Worm (Caenorhabditis elegans) whole organism, young adult: ENCODE results near the gene decr-1.3.

Experiments
- B0336.3 ChIP-seq: fragments of 200-800 bp; sonication (Bioruptor generic); IDR thresholded peaks from 2 replicates; pipeline ENCODE4 v1.3.6; 2022; ENCODE audit warnings: missing genetic modification characterization, missing compliant biosample characterization
- Y53G8AR.9 ChIP-seq: fragments of 200-800 bp; sonication (Bioruptor generic); conservative IDR thresholded peaks from 2 replicates; pipeline ENCODE4 v1.3.6; 2022; ENCODE audit warnings: missing genetic modification reagents, missing genetic modification characterization, missing compliant biosample characterization
- Y56A3A.18 ChIP-seq: fragments of 200-800 bp; sonication (Bioruptor generic); IDR thresholded peaks from 2 replicates; pipeline ENCODE4 v1.3.6; 2022; ENCODE audit warnings: missing genetic modification reagents, missing genetic modification characterization, missing compliant biosample characterization
- Y95B8A.8 ChIP-seq: fragments of 200-800 bp; sonication (Bioruptor generic); IDR thresholded peaks from 2 replicates; pipeline ENCODE4 v1.3.6; 2022; ENCODE audit warnings: missing genetic modification reagents, missing genetic modification characterization, missing compliant biosample characterization
- ceh-58 ChIP-seq: fragments of 200-800 bp; sonication (Bioruptor generic); IDR thresholded peaks from 2 replicates; pipeline ENCODE4 v1.3.6; 2022; ENCODE audit warnings: missing genetic modification characterization, missing compliant biosample characterization
- dox-1 ChIP-seq: fragments of 200-800 bp; sonication (Bioruptor generic); IDR thresholded peaks from 2 replicates; pipeline ENCODE4 v1.3.6; 2022; ENCODE audit warnings: missing genetic modification reagents, missing genetic modification characterization, missing compliant biosample characterization
- lin-35 ChIP-seq, 3 experiments: fragments of 150-350 bp in 2 of 3; sonication (generic microtip) in 1 of 3; optimal IDR thresholded peaks; 2 replicates each; lab custom pipeline; 2014 to 2018; ENCODE audit warnings: missing biosample characterization in 3 of 3, missing genetic modification characterization in 3 of 3, missing genetic modification reagents in 3 of 3
- lin-40 ChIP-seq: sonication (generic microtip); optimal IDR thresholded peaks from 2 replicates; lab custom pipeline; 2016; ENCODE audit warnings: missing genetic modification characterization, mild to moderate bottlenecking, missing compliant biosample characterization, missing genotype, missing genetic modification reagents
- mes-4 ChIP-seq: sonication (generic microtip); optimal IDR thresholded peaks from 2 replicates; lab custom pipeline; 2016; ENCODE audit warnings: missing genotype, missing genetic modification characterization, missing compliant biosample characterization
- nfya-1 ChIP-seq: sonication (generic microtip); optimal IDR thresholded peaks from 2 replicates; lab custom pipeline; 2017; ENCODE audit warnings: antibody characterized with exemption, missing compliant biosample characterization, missing genetic modification characterization, borderline replicate concordance; ENCODE audit not compliant: insufficient read depth
- unc-130 ChIP-seq: sonication (generic microtip); optimal IDR thresholded peaks from 2 replicates; lab custom pipeline; 2016; ENCODE audit warnings: missing genetic modification reagents, missing genetic modification characterization, missing compliant biosample characterization

ce11 chrII:8127290-8127689, 46.1 kb downstream of the decr-1.3 start:
- TF ChIP-seq nfya-1 (tag; lab: Kevin White, UChicago) (no peak), Y53G8AR.9 (GFP tag; lab: Robert Waterston, UW) (no peak), dox-1 (GFP tag; lab: Robert Waterston, UW) (no peak; the same call in 1 of the 2 replicates), mes-4 (tag; lab: Kevin White, UChicago) (no peak), lin-35 (GFP tag; optimal IDR thresholded peaks at IDR 0.05; lab: Kevin White, UChicago) (no peak), Y95B8A.8 (GFP tag; lab: Robert Waterston, UW) (no peak), lin-40 (tag; lab: Kevin White, UChicago) (no peak), unc-130 (GFP tag; lab: Kevin White, UChicago) (no peak), B0336.3 (GFP tag; lab: Robert Waterston, UW) (no peak), ceh-58 (GFP tag; lab: Robert Waterston, UW) (no peak), Y56A3A.18 (GFP tag; lab: Robert Waterston, UW) (no peak)
